Worm (Caenorhabditis elegans) whole organism, midembryonic: ENCODE measurements around the gene srj-52.

Source experiments
- T22C8.4 ChIP-seq: fragments of 200-800 bp; sonication (Bioruptor generic); IDR thresholded peaks from 2 replicates; pipeline ENCODE4 v1.3.6; 2022; ENCODE audit warnings: missing genetic modification characterization, missing compliant biosample characterization
- cog-1 ChIP-seq: sonication (generic microtip); optimal IDR thresholded peaks from 2 replicates; lab custom pipeline; 2016; ENCODE audit warnings: missing genetic modification characterization, missing compliant biosample characterization
- flt-1 ChIP-seq: fragments of 200-800 bp; sonication (Bioruptor generic); IDR thresholded peaks from 2 replicates; pipeline ENCODE4 v1.3.6; 2022; ENCODE audit warnings: missing genetic modification characterization, missing compliant biosample characterization
- med-1 ChIP-seq: sonication (generic microtip); optimal IDR thresholded peaks from 2 replicates; lab custom pipeline; 2017; ENCODE audit warnings: missing genetic modification characterization, mild to moderate bottlenecking, missing compliant biosample characterization, antibody characterized with exemption, missing genetic modification reagents; ENCODE audit not compliant: insufficient read depth
- ref-1 ChIP-seq: fragments of 200-800 bp; sonication (Bioruptor generic); conservative IDR thresholded peaks from 2 replicates; pipeline ENCODE4 v1.3.6; 2022; ENCODE audit warnings: missing genetic modification reagents, missing genetic modification characterization, missing compliant biosample characterization
- tab-1 ChIP-seq: fragments of 200-800 bp; sonication (Bioruptor generic); IDR thresholded peaks from 2 replicates; pipeline ENCODE4 v1.3.6; 2022; ENCODE audit warnings: missing genetic modification characterization, missing compliant biosample characterization
- ztf-29 ChIP-seq: fragments of 200-800 bp; sonication (Bioruptor generic); IDR thresholded peaks from 2 replicates; pipeline ENCODE4 v1.3.6; 2022; ENCODE audit warnings: missing genetic modification reagents, missing genetic modification characterization, missing compliant biosample characterization

DNA sequence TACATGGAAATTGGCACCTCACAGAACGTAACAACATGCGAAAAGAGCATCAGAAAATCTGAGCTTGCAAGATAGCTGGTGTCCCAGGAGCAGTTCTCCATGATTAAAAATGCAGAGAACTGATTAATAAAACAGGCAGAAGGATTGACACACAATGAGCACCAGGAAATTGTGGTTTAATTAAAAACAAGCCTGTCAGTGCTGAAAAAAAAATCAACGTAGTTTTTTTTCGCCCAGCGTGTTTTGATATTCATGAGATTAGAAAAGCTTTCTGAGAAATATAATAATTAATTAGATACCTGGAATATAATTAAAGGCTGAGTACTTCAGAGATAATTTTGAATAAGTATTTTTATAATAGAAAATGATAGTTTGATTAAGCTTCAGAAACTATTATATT lies 38.1 kb downstream of the srj-52 start, which contains the start of gene srh-246:
- TF ChIP-seq cog-1 (tag; lab: Kevin White, UChicago) = no peak
- TF ChIP-seq ref-1 (GFP tag; lab: Robert Waterston, UW) = no peak
- no peak for TF ChIP-seq T22C8.4 (GFP tag; lab: Robert Waterston, UW)
- no peak for TF ChIP-seq flt-1 (GFP tag; lab: Robert Waterston, UW)
- no peak for TF ChIP-seq ztf-29 (GFP tag; lab: Robert Waterston, UW)
- no peak for TF ChIP-seq tab-1 (GFP tag; lab: Robert Waterston, UW)
- TF ChIP-seq med-1 (GFP tag; lab: Kevin White, UChicago) = no peak
